Worm (Caenorhabditis elegans) whole organism, L4 larva: ENCODE data around the gene unc-104.

ENCODE experiments used
- F37D6.2 ChIP-seq: sonication (generic microtip); optimal IDR thresholded peaks from 2 replicates; lab custom pipeline; 2016; ENCODE audit warnings: mild to moderate bottlenecking, missing genetic modification characterization, missing compliant biosample characterization
- F44E2.7 ChIP-seq: fragments of 200-800 bp; sonication (Bioruptor generic); IDR thresholded peaks from 2 replicates; pipeline ENCODE4 v2.1.2; 2022; ENCODE audit warnings: missing genetic modification characterization, missing compliant biosample characterization
- F49E8.2 ChIP-seq: sonication (generic microtip); optimal IDR thresholded peaks from 2 replicates; lab custom pipeline; 2016; ENCODE audit warnings: missing compliant biosample characterization, mild to moderate bottlenecking, missing genetic modification characterization, borderline replicate concordance
- Y48G9A.11 ChIP-seq: fragments of 200-800 bp; sonication (Bioruptor generic); IDR thresholded peaks from 2 replicates; pipeline ENCODE4 v1.3.6; 2022; ENCODE audit warnings: missing genetic modification reagents, missing genetic modification characterization, missing compliant biosample characterization
- Y75B8A.6 ChIP-seq: fragments of 200-800 bp; sonication (Bioruptor generic); IDR thresholded peaks from 2 replicates; pipeline ENCODE4 v1.3.6; 2022; ENCODE audit warnings: missing genetic modification reagents, missing genetic modification characterization, missing compliant biosample characterization
- ZK337.2 ChIP-seq: fragments of 200-800 bp; sonication (Bioruptor generic); IDR thresholded peaks from 2 replicates; pipeline ENCODE4 v1.3.6; 2022; ENCODE audit warnings: missing genetic modification reagents, missing genetic modification characterization, missing compliant biosample characterization
- ceh-20 ChIP-seq: fragments of 200-800 bp; sonication (Bioruptor generic); IDR thresholded peaks from 2 replicates; pipeline ENCODE4 v1.3.6; 2022; ENCODE audit warnings: missing genetic modification reagents, missing genetic modification characterization, missing compliant biosample characterization
- ceh-32 ChIP-seq: sonication (generic microtip); optimal IDR thresholded peaks from 2 replicates; lab custom pipeline; 2016; ENCODE audit warnings: mild to moderate bottlenecking, missing genetic modification characterization, missing compliant biosample characterization; ENCODE audit not compliant: poor library complexity
- ceh-82 ChIP-seq: sonication (generic microtip); optimal IDR thresholded peaks from 2 replicates; lab custom pipeline; 2017; ENCODE audit warnings: missing biosample characterization, missing genetic modification characterization
- ctbp-1 ChIP-seq: fragments of 200-800 bp; sonication (Bioruptor generic); IDR thresholded peaks from 2 replicates; pipeline ENCODE4 v1.3.6; 2022; ENCODE audit warnings: missing genetic modification reagents, missing genetic modification characterization, missing compliant biosample characterization
- daf-12 ChIP-seq: fragments of 150-350 bp; optimal IDR thresholded peaks from 2 replicates; lab custom pipeline; 2014; ENCODE audit warnings: missing biosample characterization, missing genetic modification reagents, missing genetic modification characterization
- daf-16 ChIP-seq, 3 experiments: sonication (generic microtip); optimal IDR thresholded peaks; 2 replicates each; lab custom pipeline; 2016 to 2017; ENCODE audit warnings: missing genetic modification characterization in 3 of 3, missing genetic modification reagents in 3 of 3, mild to moderate bottlenecking in 2 of 3, missing compliant biosample characterization in 2 of 3, missing biosample characterization in 1 of 3, moderate library complexity in 1 of 3
- daf-19 ChIP-seq: fragments of 200-800 bp; sonication (Bioruptor generic); conservative IDR thresholded peaks from 2 replicates; pipeline ENCODE4 v1.3.6; 2022; ENCODE audit warnings: missing genetic modification characterization, missing compliant biosample characterization
- dmd-6 ChIP-seq: fragments of 200-800 bp; sonication (Bioruptor generic); IDR thresholded peaks from 2 replicates; pipeline ENCODE4 v1.3.6; 2022; ENCODE audit warnings: missing genetic modification reagents, missing genetic modification characterization, missing compliant biosample characterization
- dve-1 ChIP-seq: sonication (generic microtip); optimal IDR thresholded peaks from 2 replicates; lab custom pipeline; 2017; ENCODE audit warnings: antibody characterized with exemption, mild to moderate bottlenecking, missing genetic modification characterization, missing compliant biosample characterization; ENCODE audit not compliant: insufficient read depth
- fos-1 ChIP-seq: fragments of 150-350 bp; optimal IDR thresholded peaks from 2 replicates; lab custom pipeline; 2014; ENCODE audit warnings: missing biosample characterization, missing genetic modification characterization
- gei-8 ChIP-seq: fragments of 200-800 bp; sonication (Bioruptor generic); optimal IDR thresholded peaks from 2 replicates; lab custom pipeline; 2018; ENCODE audit warnings: mild to moderate bottlenecking, missing genetic modification characterization, missing compliant biosample characterization
- hmg-1.1 ChIP-seq: fragments of 200-800 bp; sonication (Bioruptor generic); IDR thresholded peaks from 2 replicates; pipeline ENCODE4 v1.3.6; 2022; ENCODE audit warnings: missing genetic modification reagents, missing genetic modification characterization, missing compliant biosample characterization
- jun-1 ChIP-seq: fragments of 150-350 bp; optimal IDR thresholded peaks from 2 replicates; lab custom pipeline; 2014; ENCODE audit warnings: missing biosample characterization, missing genetic modification reagents, missing genetic modification characterization
- lin-13 ChIP-seq: fragments of 150-350 bp; optimal IDR thresholded peaks from 2 replicates; lab custom pipeline; 2014; ENCODE audit warnings: missing biosample characterization, missing genetic modification reagents, missing genetic modification characterization
- lin-15B ChIP-seq: fragments of 150-350 bp; sonication (generic microtip); optimal IDR thresholded peaks from 3 replicates; lab custom pipeline; 2014; ENCODE audit warnings: missing biosample characterization, missing genetic modification characterization
- lin-29 ChIP-seq: fragments of 200-800 bp; sonication (Bioruptor generic); IDR thresholded peaks from 2 replicates; pipeline ENCODE4 v1.3.6; 2022; ENCODE audit warnings: missing genetic modification reagents, missing genetic modification characterization, missing compliant biosample characterization
- lin-38 ChIP-seq: fragments of 200-800 bp; sonication (Bioruptor generic); IDR thresholded peaks from 2 replicates; pipeline ENCODE4 v1.3.6; 2022; ENCODE audit warnings: missing genetic modification reagents, missing genetic modification characterization, missing compliant biosample characterization
- madf-5 ChIP-seq, 2 experiments: fragments of 200-800 bp; sonication (Bioruptor generic); IDR thresholded peaks; 2 replicates each; pipeline ENCODE4 v1.3.6; 2022; ENCODE audit warnings: missing compliant biosample characterization in 2 of 2, missing genetic modification characterization in 2 of 2
- mdt-29 ChIP-seq: fragments of 200-800 bp; sonication (Bioruptor generic); IDR thresholded peaks from 2 replicates; pipeline ENCODE4 v1.3.6; 2022; ENCODE audit warnings: missing genetic modification reagents, missing genetic modification characterization, missing compliant biosample characterization
- mep-1 ChIP-seq: fragments of 150-350 bp; sonication (generic microtip); optimal IDR thresholded peaks from 3 replicates; lab custom pipeline; 2014; ENCODE audit warnings: missing biosample characterization, missing genetic modification characterization
- mes-2 ChIP-seq: sonication (generic microtip); optimal IDR thresholded peaks from 2 replicates; lab custom pipeline; 2016; ENCODE audit warnings: missing genotype, mild to moderate bottlenecking, missing genetic modification characterization, missing compliant biosample characterization; ENCODE audit not compliant: poor library complexity, severe bottlenecking
- mxl-2 ChIP-seq: fragments of 200-800 bp; sonication (Bioruptor generic); conservative IDR thresholded peaks from 2 replicates; pipeline ENCODE4 v1.3.6; 2022; ENCODE audit warnings: missing genetic modification reagents, missing genetic modification characterization, missing compliant biosample characterization
- nhr-102 ChIP-seq: sonication (generic microtip); optimal IDR thresholded peaks from 2 replicates; lab custom pipeline; 2016; ENCODE audit warnings: mild to moderate bottlenecking, missing genetic modification characterization, moderate library complexity, missing compliant biosample characterization
- nhr-11 ChIP-seq: fragments of 150-350 bp; optimal IDR thresholded peaks from 2 replicates; lab custom pipeline; 2014; ENCODE audit warnings: missing biosample characterization, missing genetic modification characterization
- nhr-237 ChIP-seq: sonication (generic microtip); optimal IDR thresholded peaks from 2 replicates; lab custom pipeline; 2017; ENCODE audit warnings: missing biosample characterization, missing genetic modification characterization
- nhr-25 ChIP-seq: sonication (generic microtip); optimal IDR thresholded peaks from 2 replicates; lab custom pipeline; 2017; ENCODE audit warnings: missing genetic modification characterization, mild to moderate bottlenecking, missing compliant biosample characterization, antibody characterized with exemption, moderate library complexity, borderline replicate concordance; ENCODE audit not compliant: insufficient read depth
- nhr-28 ChIP-seq: fragments of 150-350 bp; optimal IDR thresholded peaks from 2 replicates; lab custom pipeline; 2014; ENCODE audit warnings: missing biosample characterization, missing genetic modification characterization
- nhr-42 ChIP-seq: fragments of 200-800 bp; sonication (Bioruptor generic); IDR thresholded peaks from 2 replicates; pipeline ENCODE4 v1.3.6; 2022; ENCODE audit warnings: missing genetic modification characterization, missing compliant biosample characterization
- nhr-48 ChIP-seq: sonication (generic microtip); optimal IDR thresholded peaks from 2 replicates; lab custom pipeline; 2016; ENCODE audit warnings: mild to moderate bottlenecking, missing genetic modification characterization, missing compliant biosample characterization
- nhr-76 ChIP-seq: fragments of 150-350 bp; optimal IDR thresholded peaks from 2 replicates; lab custom pipeline; 2014; ENCODE audit warnings: missing biosample characterization, missing genetic modification characterization
- nhr-77 ChIP-seq: fragments of 150-350 bp; optimal IDR thresholded peaks from 2 replicates; lab custom pipeline; 2014; ENCODE audit warnings: missing biosample characterization, missing genetic modification characterization
- php-3 ChIP-seq: fragments of 200-800 bp; sonication (Bioruptor generic); IDR thresholded peaks from 2 replicates; pipeline ENCODE4 v1.3.6; 2022; ENCODE audit warnings: missing genetic modification reagents, missing genetic modification characterization, missing compliant biosample characterization
- rbr-2 ChIP-seq: sonication (generic microtip); optimal IDR thresholded peaks from 2 replicates; lab custom pipeline; 2016; ENCODE audit warnings: missing genotype, missing genetic modification characterization, missing compliant biosample characterization
- skn-1 ChIP-seq: fragments of 150-350 bp; optimal IDR thresholded peaks from 2 replicates; lab custom pipeline; 2014; ENCODE audit warnings: missing biosample characterization, missing genetic modification characterization
- snpc-1.2 ChIP-seq: fragments of 200-800 bp; sonication (Bioruptor generic); IDR thresholded peaks from 2 replicates; pipeline ENCODE4 v1.3.6; 2022; ENCODE audit warnings: missing genetic modification reagents, missing genetic modification characterization, missing compliant biosample characterization
- spr-1 ChIP-seq: sonication (generic microtip); optimal IDR thresholded peaks from 2 replicates; lab custom pipeline; 2016; ENCODE audit warnings: mild to moderate bottlenecking, missing genetic modification characterization, missing compliant biosample characterization
- spr-3 ChIP-seq: fragments of 200-800 bp; sonication (Bioruptor generic); optimal IDR thresholded peaks from 2 replicates; lab custom pipeline; 2018; ENCODE audit warnings: mild to moderate bottlenecking, missing genetic modification characterization, missing compliant biosample characterization
- unc-62 ChIP-seq, 3 experiments: fragments of 150-350 bp in 1 of 3; sonication (generic microtip); optimal IDR thresholded peaks in 2 of 3; peaks in 1 of 3; 1 replicate in 1 of 3; 2 replicates in 2 of 3; lab custom pipeline; 2014 to 2017; ENCODE audit warnings: missing biosample characterization in 3 of 3, missing genetic modification characterization in 3 of 3, missing genetic modification reagents in 3 of 3, missing genotype in 1 of 3
- vab-7 ChIP-seq: fragments of 200-800 bp; sonication (Bioruptor generic); IDR thresholded peaks from 2 replicates; pipeline ENCODE4 v1.3.6; 2022; ENCODE audit warnings: missing genetic modification reagents, missing genetic modification characterization, missing compliant biosample characterization
- zip-11 ChIP-seq: fragments of 200-800 bp; sonication (Bioruptor generic); IDR thresholded peaks from 2 replicates; pipeline ENCODE4 v1.3.6; 2022; ENCODE audit warnings: missing genetic modification characterization, missing compliant biosample characterization
- ztf-11 ChIP-seq: fragments of 150-350 bp; optimal IDR thresholded peaks from 2 replicates; lab custom pipeline; 2014; ENCODE audit warnings: missing biosample characterization, missing genetic modification characterization
- ztf-7 ChIP-seq: fragments of 150-350 bp; optimal IDR thresholded peaks from 2 replicates; lab custom pipeline; 2014; ENCODE audit warnings: missing biosample characterization, missing genetic modification characterization

Gene unc-104

ce11 chrII:7024897-7025852, 30.4 kb downstream of the unc-104 start, which contains the start of gene znf-598:
Gene znf-598 (plus strand): TSS chrII:7025802.
- TF ChIP-seq snpc-1.2 (no peak), hmg-1.1 (GFP tag; lab: Robert Waterston, UW) (no peak), ZK337.2 (GFP tag; lab: Robert Waterston, UW) (no peak), nhr-76 (tag; lab: Kevin White, UChicago) (no peak), mes-2 (tag; lab: Kevin White, UChicago) (peak; percentile 50), vab-7 (GFP tag; lab: Robert Waterston, UW) (no peak), rbr-2 (peak; percentile 19), F49E8.2 (tag; lab: Kevin White, UChicago) (no peak), ceh-82 (tag; lab: Kevin White, UChicago) (no peak), ceh-20 (no peak), lin-29 (GFP tag; lab: Robert Waterston, UW) (no peak), mdt-29 (no peak), mep-1 (peak; percentile 61), Y75B8A.6 (GFP tag; lab: Robert Waterston, UW) (no peak), Y48G9A.11 (GFP tag; lab: Robert Waterston, UW) (no peak), F44E2.7 (GFP tag; lab: Robert Waterston, UW) (no peak), mxl-2 (GFP tag; lab: Robert Waterston, UW) (no peak), lin-13 (GFP tag; lab: Kevin White, UChicago) (no peak), daf-16 (GFP tag; optimal IDR thresholded peaks at IDR 0.05; lab: Kevin White, UChicago) (no peak), daf-16 (tag; optimal IDR thresholded peaks at IDR 0.05; lab: Kevin White, UChicago) (peak; percentile 74), F37D6.2 (tag; lab: Kevin White, UChicago) (no peak), nhr-25 (tag; lab: Kevin White, UChicago) (no peak), spr-3 (GFP tag; lab: Kevin White, UChicago) (no peak), ztf-7 (tag; lab: Kevin White, UChicago) (no peak), nhr-77 (peak; percentile 57), daf-12 (tag; lab: Kevin White, UChicago) (no peak), fos-1 (tag; lab: Kevin White, UChicago) (no peak), ctbp-1 (GFP tag; lab: Robert Waterston, UW) (no peak), lin-15B (tag; lab: Kevin White, UChicago) (no peak), php-3 (GFP tag; lab: Robert Waterston, UW) (peak; percentile 70), skn-1 (no peak), gei-8 (GFP tag; lab: Kevin White, UChicago) (no peak), dve-1 (tag; lab: Kevin White, UChicago) (peak; percentile 58), nhr-102 (no peak), unc-62 (GFP tag; optimal IDR thresholded peaks at IDR 0.05 in 1 of 2; lab: Kevin White, UChicago) (no peak), unc-62 (tag; optimal IDR thresholded peaks at IDR 0.05; lab: Kevin White, UChicago) (no peak), nhr-42 (GFP tag; lab: Robert Waterston, UW) (no peak), nhr-28 (tag; lab: Kevin White, UChicago) (peak; percentile 69), spr-1 (no peak), ceh-32 (tag; lab: Kevin White, UChicago) (no peak), nhr-11 (tag; lab: Kevin White, UChicago) (peak; percentile 29), jun-1 (tag; lab: Kevin White, UChicago) (no peak), madf-5 (GFP tag; IDR thresholded peaks at IDR 0.05; lab: Robert Waterston, UW) (no peak), ztf-11 (no peak), nhr-237 (tag; lab: Kevin White, UChicago) (no peak), daf-19 (GFP tag; lab: Robert Waterston, UW) (no peak), nhr-48 (no peak), dmd-6 (GFP tag; lab: Robert Waterston, UW) (peak; percentile 63), zip-11 (GFP tag; lab: Robert Waterston, UW) (no peak), lin-38 (GFP tag; lab: Robert Waterston, UW) (peak; percentile 90)
